Worm (Caenorhabditis elegans) whole organism, L4 larva: ENCODE measurements around the gene C44F1.1.
A peak's percentile ranks its signal among the peaks of the same experiment; 100 is the strongest.

Source experiments
- D1046.2 ChIP-seq: fragments of 200-800 bp; sonication (Bioruptor generic); IDR thresholded peaks from 2 replicates; pipeline ENCODE4 v1.3.6; 2022; ENCODE audit warnings: missing genetic modification characterization, missing compliant biosample characterization
- F10B5.3 ChIP-seq: sonication (generic microtip); optimal IDR thresholded peaks from 2 replicates; lab custom pipeline; 2016; ENCODE audit warnings: mild to moderate bottlenecking, missing genetic modification characterization, missing compliant biosample characterization
- F26F4.8 ChIP-seq: fragments of 200-800 bp; sonication (Bioruptor generic); conservative IDR thresholded peaks from 2 replicates; pipeline ENCODE4 v1.3.6; 2022; ENCODE audit warnings: missing genetic modification characterization, missing compliant biosample characterization
- R02D3.7 ChIP-seq: fragments of 150-350 bp; sonication (generic microtip); optimal IDR thresholded peaks from 3 replicates; lab custom pipeline; 2014; ENCODE audit warnings: missing biosample characterization, missing genetic modification characterization
- T20F7.1 ChIP-seq: fragments of 200-800 bp; sonication (Bioruptor generic); optimal IDR thresholded peaks from 2 replicates; lab custom pipeline; 2018; ENCODE audit warnings: mild to moderate bottlenecking, missing genetic modification characterization, missing compliant biosample characterization
- Y48G9A.11 ChIP-seq: fragments of 200-800 bp; sonication (Bioruptor generic); IDR thresholded peaks from 2 replicates; pipeline ENCODE4 v1.3.6; 2022; ENCODE audit warnings: missing genetic modification reagents, missing genetic modification characterization, missing compliant biosample characterization
- Y5F2A.4 ChIP-seq: fragments of 200-800 bp; sonication (Bioruptor generic); optimal IDR thresholded peaks from 2 replicates; lab custom pipeline; 2018; ENCODE audit warnings: mild to moderate bottlenecking, missing genetic modification characterization, missing compliant biosample characterization
- ZK546.5 ChIP-seq, 2 experiments: sonication (generic microtip); optimal IDR thresholded peaks; 2 replicates each; lab custom pipeline; 2017; ENCODE audit warnings: missing biosample characterization in 2 of 2, missing genetic modification characterization in 2 of 2
- ama-1 ChIP-seq: fragments of 150-350 bp; optimal IDR thresholded peaks from 2 replicates; lab custom pipeline; 2014; ENCODE audit warnings: inconsistent platforms, mixed read lengths
- arid-1 ChIP-seq: fragments of 200-800 bp; sonication (Bioruptor generic); conservative IDR thresholded peaks from 2 replicates; pipeline ENCODE4 v1.3.6; 2022; ENCODE audit warnings: missing genetic modification reagents, missing genetic modification characterization, missing compliant biosample characterization
- ceh-20 ChIP-seq: fragments of 200-800 bp; sonication (Bioruptor generic); IDR thresholded peaks from 2 replicates; pipeline ENCODE4 v1.3.6; 2022; ENCODE audit warnings: missing genetic modification reagents, missing genetic modification characterization, missing compliant biosample characterization
- ceh-32 ChIP-seq: sonication (generic microtip); optimal IDR thresholded peaks from 2 replicates; lab custom pipeline; 2016; ENCODE audit warnings: mild to moderate bottlenecking, missing genetic modification characterization, missing compliant biosample characterization; ENCODE audit not compliant: poor library complexity
- ctbp-1 ChIP-seq: fragments of 200-800 bp; sonication (Bioruptor generic); IDR thresholded peaks from 2 replicates; pipeline ENCODE4 v1.3.6; 2022; ENCODE audit warnings: missing genetic modification reagents, missing genetic modification characterization, missing compliant biosample characterization
- daf-19 ChIP-seq: fragments of 200-800 bp; sonication (Bioruptor generic); conservative IDR thresholded peaks from 2 replicates; pipeline ENCODE4 v1.3.6; 2022; ENCODE audit warnings: missing genetic modification characterization, missing compliant biosample characterization
- dmd-6 ChIP-seq: fragments of 200-800 bp; sonication (Bioruptor generic); IDR thresholded peaks from 2 replicates; pipeline ENCODE4 v1.3.6; 2022; ENCODE audit warnings: missing genetic modification reagents, missing genetic modification characterization, missing compliant biosample characterization
- dmd-9 ChIP-seq: fragments of 200-800 bp; sonication (Bioruptor generic); IDR thresholded peaks from 2 replicates; pipeline ENCODE4 v1.3.6; 2022; ENCODE audit warnings: missing genetic modification reagents, missing genetic modification characterization, missing compliant biosample characterization
- duxl-1 ChIP-seq: sonication (generic microtip); optimal IDR thresholded peaks from 2 replicates; lab custom pipeline; 2016; ENCODE audit warnings: mild to moderate bottlenecking, missing genetic modification characterization, moderate library complexity, missing compliant biosample characterization; ENCODE audit not compliant: poor library complexity
- dve-1 ChIP-seq: sonication (generic microtip); optimal IDR thresholded peaks from 2 replicates; lab custom pipeline; 2017; ENCODE audit warnings: antibody characterized with exemption, mild to moderate bottlenecking, missing genetic modification characterization, missing compliant biosample characterization; ENCODE audit not compliant: insufficient read depth
- egl-43 ChIP-seq: fragments of 200-800 bp; sonication (Bioruptor generic); IDR thresholded peaks from 2 replicates; pipeline ENCODE4 v1.3.6; 2022; ENCODE audit warnings: missing genetic modification reagents, missing genetic modification characterization, missing compliant biosample characterization
- fos-1 ChIP-seq: fragments of 150-350 bp; optimal IDR thresholded peaks from 2 replicates; lab custom pipeline; 2014; ENCODE audit warnings: missing biosample characterization, missing genetic modification characterization
- gei-8 ChIP-seq: fragments of 200-800 bp; sonication (Bioruptor generic); optimal IDR thresholded peaks from 2 replicates; lab custom pipeline; 2018; ENCODE audit warnings: mild to moderate bottlenecking, missing genetic modification characterization, missing compliant biosample characterization
- hlh-11 ChIP-seq: fragments of 200-800 bp; sonication (Bioruptor generic); optimal IDR thresholded peaks from 2 replicates; lab custom pipeline; 2018; ENCODE audit warnings: mild to moderate bottlenecking, missing genetic modification characterization, missing compliant biosample characterization
- lim-7 ChIP-seq: fragments of 200-800 bp; sonication (Bioruptor generic); IDR thresholded peaks from 2 replicates; pipeline ENCODE4 v1.3.6; 2022; ENCODE audit warnings: missing genetic modification characterization, missing compliant biosample characterization
- lin-38 ChIP-seq: fragments of 200-800 bp; sonication (Bioruptor generic); IDR thresholded peaks from 2 replicates; pipeline ENCODE4 v1.3.6; 2022; ENCODE audit warnings: missing genetic modification reagents, missing genetic modification characterization, missing compliant biosample characterization
- lin-39 ChIP-seq: fragments of 150-350 bp; optimal IDR thresholded peaks from 2 replicates; lab custom pipeline; 2014; ENCODE audit warnings: missing biosample characterization, missing genetic modification reagents, missing genetic modification characterization
- madf-9 ChIP-seq: fragments of 200-800 bp; sonication (Bioruptor generic); conservative IDR thresholded peaks from 2 replicates; pipeline ENCODE4 v1.3.6; 2022; ENCODE audit warnings: missing genetic modification reagents, missing genetic modification characterization, missing compliant biosample characterization
- mdl-1 ChIP-seq, 2 experiments: fragments of 150-350 bp in 1 of 2; sonication (generic microtip) in 1 of 2; optimal IDR thresholded peaks; 2 replicates each; lab custom pipeline; 2014 to 2017; ENCODE audit warnings: missing biosample characterization in 2 of 2, missing genetic modification characterization in 2 of 2
- mdt-29 ChIP-seq: fragments of 200-800 bp; sonication (Bioruptor generic); IDR thresholded peaks from 2 replicates; pipeline ENCODE4 v1.3.6; 2022; ENCODE audit warnings: missing genetic modification reagents, missing genetic modification characterization, missing compliant biosample characterization
- mes-2 ChIP-seq: sonication (generic microtip); optimal IDR thresholded peaks from 2 replicates; lab custom pipeline; 2016; ENCODE audit warnings: missing genotype, mild to moderate bottlenecking, missing genetic modification characterization, missing compliant biosample characterization; ENCODE audit not compliant: poor library complexity, severe bottlenecking
- mxl-2 ChIP-seq: fragments of 200-800 bp; sonication (Bioruptor generic); conservative IDR thresholded peaks from 2 replicates; pipeline ENCODE4 v1.3.6; 2022; ENCODE audit warnings: missing genetic modification reagents, missing genetic modification characterization, missing compliant biosample characterization
- mxl-3 ChIP-seq: fragments of 200-800 bp; sonication (Bioruptor generic); optimal IDR thresholded peaks from 2 replicates; lab custom pipeline; 2018; ENCODE audit warnings: mild to moderate bottlenecking, missing genetic modification characterization, missing compliant biosample characterization
- nhr-10 ChIP-seq: fragments of 150-350 bp; optimal IDR thresholded peaks from 2 replicates; lab custom pipeline; 2014; ENCODE audit warnings: missing biosample characterization, missing genetic modification characterization
- nhr-102 ChIP-seq: sonication (generic microtip); optimal IDR thresholded peaks from 2 replicates; lab custom pipeline; 2016; ENCODE audit warnings: mild to moderate bottlenecking, missing genetic modification characterization, moderate library complexity, missing compliant biosample characterization
- nhr-25 ChIP-seq: sonication (generic microtip); optimal IDR thresholded peaks from 2 replicates; lab custom pipeline; 2017; ENCODE audit warnings: missing genetic modification characterization, mild to moderate bottlenecking, missing compliant biosample characterization, antibody characterized with exemption, moderate library complexity, borderline replicate concordance; ENCODE audit not compliant: insufficient read depth
- nhr-41 ChIP-seq: fragments of 200-800 bp; sonication (Bioruptor generic); IDR thresholded peaks from 2 replicates; pipeline ENCODE4 v1.3.6; 2022; ENCODE audit warnings: missing genetic modification reagents, missing genetic modification characterization, missing compliant biosample characterization
- nhr-42 ChIP-seq: fragments of 200-800 bp; sonication (Bioruptor generic); IDR thresholded peaks from 2 replicates; pipeline ENCODE4 v1.3.6; 2022; ENCODE audit warnings: missing genetic modification characterization, missing compliant biosample characterization
- php-3 ChIP-seq: fragments of 200-800 bp; sonication (Bioruptor generic); IDR thresholded peaks from 2 replicates; pipeline ENCODE4 v1.3.6; 2022; ENCODE audit warnings: missing genetic modification reagents, missing genetic modification characterization, missing compliant biosample characterization
- rbr-2 ChIP-seq: sonication (generic microtip); optimal IDR thresholded peaks from 2 replicates; lab custom pipeline; 2016; ENCODE audit warnings: missing genotype, missing genetic modification characterization, missing compliant biosample characterization
- saeg-2 ChIP-seq: fragments of 200-800 bp; sonication (Bioruptor generic); IDR thresholded peaks from 2 replicates; pipeline ENCODE4 v1.3.6; 2022; ENCODE audit warnings: missing genetic modification reagents, missing genetic modification characterization, missing compliant biosample characterization
- sdz-12 ChIP-seq: fragments of 200-800 bp; sonication (Bioruptor generic); optimal IDR thresholded peaks from 2 replicates; lab custom pipeline; 2018; ENCODE audit warnings: mild to moderate bottlenecking, missing genetic modification characterization, missing compliant biosample characterization
- set-16 ChIP-seq: fragments of 200-800 bp; sonication (Bioruptor generic); IDR thresholded peaks from 2 replicates; pipeline ENCODE4 v1.3.6; 2022; ENCODE audit warnings: missing genetic modification reagents, missing genetic modification characterization, missing compliant biosample characterization
- skn-1 ChIP-seq: fragments of 150-350 bp; optimal IDR thresholded peaks from 2 replicates; lab custom pipeline; 2014; ENCODE audit warnings: missing biosample characterization, missing genetic modification characterization
- snpc-4 ChIP-seq: fragments of 150-350 bp; optimal IDR thresholded peaks from 2 replicates; lab custom pipeline; 2014; ENCODE audit warnings: missing biosample characterization, missing genetic modification characterization
- tra-1 ChIP-seq: fragments of 200-800 bp; sonication (Bioruptor generic); IDR thresholded peaks from 2 replicates; pipeline ENCODE4 v1.3.6; 2022; ENCODE audit warnings: missing genetic modification reagents, missing genetic modification characterization, missing compliant biosample characterization
- unc-39 ChIP-seq: sonication (generic microtip); optimal IDR thresholded peaks from 2 replicates; lab custom pipeline; 2017; ENCODE audit warnings: missing biosample characterization, missing genetic modification characterization
- unc-62 ChIP-seq, 3 experiments: fragments of 150-350 bp in 1 of 3; sonication (generic microtip); optimal IDR thresholded peaks in 2 of 3; peaks in 1 of 3; 1 replicate in 1 of 3; 2 replicates in 2 of 3; lab custom pipeline; 2014 to 2017; ENCODE audit warnings: missing biosample characterization in 3 of 3, missing genetic modification characterization in 3 of 3, missing genetic modification reagents in 3 of 3, missing genotype in 1 of 3
- vab-7 ChIP-seq: fragments of 200-800 bp; sonication (Bioruptor generic); IDR thresholded peaks from 2 replicates; pipeline ENCODE4 v1.3.6; 2022; ENCODE audit warnings: missing genetic modification reagents, missing genetic modification characterization, missing compliant biosample characterization
- zag-1 ChIP-seq: fragments of 150-350 bp; optimal IDR thresholded peaks from 2 replicates; lab custom pipeline; 2014; ENCODE audit warnings: missing biosample characterization, missing genetic modification characterization
- zip-2 ChIP-seq: fragments of 150-350 bp; optimal IDR thresholded peaks from 2 replicates; lab custom pipeline; 2014; ENCODE audit warnings: missing biosample characterization, missing genetic modification characterization

Gene C44F1.1

DNA sequence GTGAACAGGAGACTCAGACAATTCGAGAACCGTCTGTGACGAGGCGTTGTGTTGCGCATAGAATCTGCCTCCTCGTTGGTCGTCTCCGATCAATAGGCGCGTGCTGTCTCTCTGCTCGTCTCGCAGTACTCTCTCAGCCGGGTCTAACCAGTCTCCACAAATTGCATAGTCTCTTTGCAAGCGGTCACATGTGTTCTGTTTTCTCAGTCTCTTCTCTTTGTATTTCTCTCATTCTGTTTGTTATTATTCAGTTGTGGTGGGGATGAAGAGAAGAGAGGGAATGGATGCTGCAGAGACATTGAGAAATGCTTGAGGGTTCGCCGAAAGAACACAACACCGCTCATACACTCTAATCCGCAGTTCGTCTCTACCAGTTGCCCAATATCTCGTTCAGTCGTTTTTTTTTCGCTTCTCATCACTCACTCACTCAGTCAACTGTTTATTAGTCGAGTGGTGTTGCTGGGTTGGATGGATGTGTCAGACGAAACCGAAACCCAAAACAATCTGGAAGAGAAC is 36.1 kb upstream of the C44F1.1 start (continued):
- TF ChIP-seq duxl-1 (tag; lab: Kevin White, UChicago): peak; percentile 64
- TF ChIP-seq rbr-2 (tag; lab: Kevin White, UChicago): peak; percentile 97
- TF ChIP-seq saeg-2 (GFP tag; lab: Robert Waterston, UW): peak; percentile 82; the same call in 1 of the 2 replicates
- peak; percentile 91 for TF ChIP-seq egl-43 (GFP tag; lab: Robert Waterston, UW)
- peak; percentile 4 for TF ChIP-seq unc-39 (tag; lab: Kevin White, UChicago)
- peak; percentile 74 for TF ChIP-seq zip-2 (tag; lab: Kevin White, UChicago)
- peak in 1 of 2 experiments; percentile 99 for TF ChIP-seq unc-62 (GFP tag; optimal IDR thresholded peaks at IDR 0.05 in 1 of 2; lab: Kevin White, UChicago)
- no peak for TF ChIP-seq unc-62 (tag; optimal IDR thresholded peaks at IDR 0.05; lab: Kevin White, UChicago)
- TF ChIP-seq set-16 (GFP tag; lab: Robert Waterston, UW): peak; percentile 87
- TF ChIP-seq tra-1 (GFP tag; lab: Robert Waterston, UW): peak; percentile 91
- TF ChIP-seq Y48G9A.11 (GFP tag; lab: Robert Waterston, UW): no peak
- TF ChIP-seq fos-1 (tag; lab: Kevin White, UChicago): peak; percentile 32
- peak; percentile 96 for TF ChIP-seq ctbp-1
- TF ChIP-seq ZK546.5 (tag; optimal IDR thresholded peaks at IDR 0.05; lab: Kevin White, UChicago): no peak
- TF ChIP-seq dmd-9 (GFP tag; lab: Robert Waterston, UW): no peak
- peak; percentile 91 for TF ChIP-seq dmd-6 (GFP tag; lab: Robert Waterston, UW)
- TF ChIP-seq arid-1 (GFP tag; lab: Robert Waterston, UW): peak; percentile 56; the same call in 1 of the 2 replicates
- 0 out of 2 replicates have a peak, but pooled peaks have one; percentile 12 for TF ChIP-seq lim-7 (GFP tag; lab: Robert Waterston, UW)
- TF ChIP-seq mxl-2 (GFP tag; lab: Robert Waterston, UW): no peak
- no peak for TF ChIP-seq F26F4.8 (GFP tag; lab: Robert Waterston, UW)
- no peak for TF ChIP-seq lin-39 (tag; lab: Kevin White, UChicago)
- TF ChIP-seq php-3 (GFP tag; lab: Robert Waterston, UW): peak; percentile 72
- no peak for TF ChIP-seq nhr-41 (GFP tag; lab: Robert Waterston, UW)
- peak; percentile 99 to 100 for TF ChIP-seq mdl-1 (tag; optimal IDR thresholded peaks at IDR 0.05; lab: Kevin White, UChicago)
- TF ChIP-seq ceh-20 (GFP tag; lab: Robert Waterston, UW): peak; percentile 89
- peak; percentile 30; the same call in 1 of the 2 replicates for TF ChIP-seq D1046.2 (GFP tag; lab: Robert Waterston, UW)
- TF ChIP-seq ceh-32 (tag; lab: Kevin White, UChicago): peak; percentile 50
- peak; percentile 99 for TF ChIP-seq hlh-11
- peak; percentile 19 for TF ChIP-seq gei-8 (GFP tag; lab: Kevin White, UChicago)
- TF ChIP-seq F10B5.3: peak; percentile 29
- TF ChIP-seq nhr-25: peak; percentile 78
- peak; percentile 65 for TF ChIP-seq vab-7
- TF ChIP-seq nhr-42: peak; percentile 90
- TF ChIP-seq sdz-12: peak; percentile 61
- TF ChIP-seq T20F7.1 (GFP tag; lab: Kevin White, UChicago): peak; percentile 73
- TF ChIP-seq madf-9 (GFP tag; lab: Robert Waterston, UW): peak; percentile 53; the same call in 1 of the 2 replicates
- TF ChIP-seq mes-2: peak; percentile 70
- peak; percentile 86 for TF ChIP-seq mdt-29
- 0 out of 2 replicates have a peak, but pooled peaks have one; percentile 60 for TF ChIP-seq daf-19
- TF ChIP-seq lin-38 (GFP tag; lab: Robert Waterston, UW): peak; percentile 71
- peak; percentile 83 for TF ChIP-seq nhr-102
- TF ChIP-seq snpc-4 (tag; lab: Kevin White, UChicago): no peak
- TF ChIP-seq Y5F2A.4: peak; percentile 3
- TF ChIP-seq dve-1 (tag; lab: Kevin White, UChicago): peak; percentile 98
- TF ChIP-seq ama-1 (lab: Kevin White, UChicago): peak; percentile 74
- peak; percentile 26 for TF ChIP-seq skn-1 (tag; lab: Kevin White, UChicago)
- no peak for TF ChIP-seq R02D3.7 (tag; lab: Kevin White, UChicago)
- TF ChIP-seq zag-1 (tag; lab: Kevin White, UChicago): peak; percentile 86
- TF ChIP-seq nhr-10 (tag; lab: Kevin White, UChicago): peak; percentile 96
- TF ChIP-seq mxl-3 (GFP tag; lab: Kevin White, UChicago): peak; percentile 94
